Comparison of ENCODE assay signal across 1 fruit fly cellular context in the genomic region with DNA sequence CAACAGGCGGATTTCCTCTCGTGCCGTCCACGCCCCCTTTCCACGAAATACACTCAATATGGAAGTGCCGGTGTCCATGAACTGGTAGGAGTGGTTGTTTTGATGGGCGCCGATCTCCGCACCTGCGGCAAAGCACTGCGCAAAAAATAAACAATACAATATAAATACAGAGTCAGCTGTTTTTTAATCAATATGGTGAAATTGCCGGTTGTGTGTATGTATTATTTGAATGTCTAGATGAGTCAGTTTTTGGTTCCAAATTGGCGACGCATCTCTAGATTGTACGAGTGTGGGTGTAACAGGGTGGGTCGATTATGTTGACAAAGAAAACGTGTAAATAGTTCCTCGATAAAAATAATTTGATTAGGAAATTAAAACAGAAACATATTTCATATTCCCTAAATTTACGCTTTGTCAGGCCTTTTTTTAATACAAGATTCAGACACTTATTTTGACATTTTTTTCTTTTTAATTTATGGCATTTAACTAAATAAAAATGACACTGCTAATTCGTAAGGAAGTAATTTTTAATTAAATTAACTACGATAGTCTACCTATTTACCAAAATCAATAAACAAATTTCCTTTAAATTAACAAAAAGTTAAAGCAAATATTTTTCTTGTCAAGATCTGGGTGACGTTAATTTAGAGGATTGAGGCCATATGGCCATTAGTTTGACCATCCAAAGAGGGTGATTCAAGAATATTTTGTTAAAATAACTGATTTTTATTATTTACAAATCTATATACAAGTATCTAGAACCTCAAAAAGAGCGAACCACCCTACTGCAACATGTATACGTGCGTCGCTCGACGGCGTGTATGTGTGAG.
A peak's percentile ranks its signal among the peaks of the same experiment; 100 is the strongest.
TF ChIP-seq lines count a peak whose summit lies in the region.

No protein-coding gene starts in this region.

TF ChIP-seq in whole organism, embryonic, 481 proteins besides CTCF, POLR2A, EP300 and RAD21 (continued from another document):
- TF ChIP-seq wor (GFP tag; IDR thresholded peaks at IDR 0.05; lab: Robert Waterston, UW) = peak; percentile 43; the same call in 1 of the 2 replicates
- TF ChIP-seq croc (GFP tag; conservative IDR thresholded peaks at IDR 0.05; lab: Robert Waterston, UW) = peak; percentile 57
- peak; percentile 3 for TF ChIP-seq H2.0 (GFP tag; IDR thresholded peaks at IDR 0.05; lab: Robert Waterston, UW)
- TF ChIP-seq nmo (GFP tag; optimal IDR thresholded peaks at IDR 0.05; lab: Kevin White, UChicago) = peak; percentile 94
- peak; percentile 65 for TF ChIP-seq trem (tag; optimal IDR thresholded peaks at IDR 0.05; lab: Kevin White, UChicago)
- TF ChIP-seq Awh (GFP tag; IDR thresholded peaks at IDR 0.05; lab: Robert Waterston, UW) = peak; percentile 48
- TF ChIP-seq prd (optimal IDR thresholded peaks at IDR 0.05; lab: Kevin White, UChicago) = no peak
- peak; percentile 73 for TF ChIP-seq prd (GFP tag; IDR thresholded peaks at IDR 0.05; lab: Robert Waterston, UW)
- peak; percentile 82 for TF ChIP-seq tin (GFP tag; optimal IDR thresholded peaks at IDR 0.05; lab: Kevin White, UChicago)
- no peak for TF ChIP-seq CG14965 (GFP tag; optimal IDR thresholded peaks at IDR 0.05; lab: Kevin White, UChicago; ENCODE audit: borderline replicate concordance)
- TF ChIP-seq hkb (optimal IDR thresholded peaks at IDR 0.05; lab: Kevin White, UChicago) = no peak
- TF ChIP-seq hkb (GFP tag; IDR thresholded peaks at IDR 0.05; lab: Robert Waterston, UW) = peak; percentile 81
- TF ChIP-seq CG3838 (GFP tag; optimal IDR thresholded peaks at IDR 0.05; lab: Kevin White, UChicago) = peak; percentile 75
- TF ChIP-seq dmrt11E (tag; optimal IDR thresholded peaks at IDR 0.05; lab: Kevin White, UChicago) = peak; percentile 80
- TF ChIP-seq CG31224 (GFP tag; IDR thresholded peaks at IDR 0.05; lab: Robert Waterston, UW) = peak; percentile 66
- TF ChIP-seq cg (GFP tag; optimal IDR thresholded peaks at IDR 0.05; lab: Kevin White, UChicago) = peak; percentile 70
- peak; percentile 86 for TF ChIP-seq CG15601 (tag; optimal IDR thresholded peaks at IDR 0.05; lab: Kevin White, UChicago)
- TF ChIP-seq dysf (GFP tag; IDR thresholded peaks at IDR 0.05; lab: Robert Waterston, UW) = peak; percentile 85
- TF ChIP-seq CG34422 (GFP tag; IDR thresholded peaks at IDR 0.05; lab: Robert Waterston, UW) = peak; percentile 64
- peak; percentile 74 to 94 for TF ChIP-seq Hr51 (GFP tag; optimal IDR thresholded peaks at IDR 0.05; lab: Kevin White, UChicago)
- TF ChIP-seq CoRest (tag; optimal IDR thresholded peaks at IDR 0.05; lab: Kevin White, UChicago) = peak; percentile 97
- no peak for TF ChIP-seq CG14860 (GFP tag; IDR thresholded peaks at IDR 0.05; lab: Robert Waterston, UW; ENCODE audit: partially characterized antibody)
- TF ChIP-seq Bdp1 (GFP tag; optimal IDR thresholded peaks at IDR 0.05; lab: Kevin White, UChicago) = peak; percentile 59
- TF ChIP-seq MESR4 (GFP tag; optimal IDR thresholded peaks at IDR 0.05; lab: Kevin White, UChicago) = no peak
- peak; percentile 49; the same call in 1 of the 2 replicates for TF ChIP-seq CG8765 (GFP tag; IDR thresholded peaks at IDR 0.05; lab: Robert Waterston, UW)
- TF ChIP-seq nerfin-2 (GFP tag; IDR thresholded peaks at IDR 0.05; lab: Robert Waterston, UW; ENCODE audit: partially characterized antibody) = no peak
- no peak for TF ChIP-seq hb (GFP tag; IDR thresholded peaks at IDR 0.05; lab: Robert Waterston, UW; ENCODE audit: partially characterized antibody)
- TF ChIP-seq CG10209 (GFP tag; optimal IDR thresholded peaks at IDR 0.05; lab: Kevin White, UChicago) = peak; percentile 92
- TF ChIP-seq cas (GFP tag; IDR thresholded peaks at IDR 0.05; lab: Robert Waterston, UW) = no peak
- TF ChIP-seq B-H2 (GFP tag; optimal IDR thresholded peaks at IDR 0.05; lab: Kevin White, UChicago) = peak; percentile 89
- peak; percentile 56 for TF ChIP-seq lbe (GFP tag; optimal IDR thresholded peaks at IDR 0.05; lab: Kevin White, UChicago)
